Fruit fly (Drosophila melanogaster) whole organism, embryonic: ENCODE data around the gene CG10041.

Experiments
- Blimp-1 ChIP-seq: fragments of 200-800 bp; sonication (Bioruptor generic); optimal IDR thresholded peaks from 3 replicates; lab custom pipeline; 2018; ENCODE audit warnings: missing biosample characterization, missing genetic modification characterization, mild to moderate bottlenecking, moderate library complexity, missing genetic modification reagents
- CG15514 ChIP-seq: fragments of 200-800 bp; sonication (Bioruptor generic); optimal IDR thresholded peaks from 3 replicates; lab custom pipeline; 2017; ENCODE audit warnings: missing biosample characterization, missing genetic modification characterization, mild to moderate bottlenecking, moderate library complexity, missing genetic modification reagents
- CG4730 ChIP-seq: fragments of 200-800 bp; sonication (Bioruptor generic); IDR thresholded peaks from 2 replicates; pipeline ENCODE4 v1.3.6; 2022; ENCODE audit warnings: missing biosample characterization, missing genetic modification characterization
- CG7556 ChIP-seq: fragments of 200-800 bp; sonication (Bioruptor generic); optimal IDR thresholded peaks from 2 replicates; lab custom pipeline; 2017; ENCODE audit warnings: missing biosample characterization, mild to moderate bottlenecking, missing genetic modification characterization
- Dfd ChIP-seq, 2 experiments: fragments of >200 bp; optimal IDR thresholded peaks; 2 replicates each; lab custom pipeline; 2017; ENCODE audit warnings: missing biosample characterization in 2 of 2, missing genetic modification characterization in 2 of 2
- H15 ChIP-seq: fragments of 200-800 bp; sonication (Bioruptor generic); IDR thresholded peaks from 3 replicates; pipeline ENCODE4 v1.3.6; 2022; ENCODE audit warnings: missing biosample characterization, missing genetic modification characterization
- Oli ChIP-seq: fragments of 200-800 bp; sonication (Bioruptor generic); optimal IDR thresholded peaks from 2 replicates; lab custom pipeline; 2018; ENCODE audit warnings: missing biosample characterization, mild to moderate bottlenecking, missing genetic modification characterization, moderate library complexity
- Poxn ChIP-seq: fragments of 200-800 bp; sonication (Bioruptor generic); IDR thresholded peaks from 2 replicates; pipeline ENCODE4 v1.3.6; 2022; ENCODE audit warnings: missing biosample characterization, missing genetic modification characterization
- bbx ChIP-seq: fragments of 200-800 bp; sonication (Bioruptor generic); IDR thresholded peaks from 2 replicates; pipeline ENCODE4 v1.3.6; 2022; ENCODE audit warnings: missing biosample characterization, missing genetic modification characterization; ENCODE audit not compliant: partially characterized antibody
- ewg ChIP-seq: fragments of 200-800 bp; sonication (Bioruptor generic); optimal IDR thresholded peaks from 3 replicates; lab custom pipeline; 2017; ENCODE audit warnings: mild to moderate bottlenecking, missing biosample characterization, missing genetic modification reagents, missing genetic modification characterization
- hb ChIP-seq: fragments of 200-800 bp; sonication (Bioruptor generic); IDR thresholded peaks from 3 replicates; pipeline ENCODE4 v1.3.6; 2022; ENCODE audit warnings: missing biosample characterization, missing genetic modification characterization; ENCODE audit not compliant: partially characterized antibody
- peb ChIP-seq: fragments of 200-800 bp; sonication (Bioruptor generic); IDR thresholded peaks from 2 replicates; pipeline ENCODE4 v1.3.6; 2022; ENCODE audit warnings: missing biosample characterization, missing genetic modification characterization

- TF ChIP-seq Dfd (GFP tag; optimal IDR thresholded peaks at IDR 0.05; lab: Kevin White, UChicago) = no peak
- no peak for TF ChIP-seq CG15514 (GFP tag; lab: Kevin White, UChicago)
- no peak for TF ChIP-seq Blimp-1
- TF ChIP-seq hb (GFP tag; lab: Robert Waterston, UW) = no peak
- no peak for TF ChIP-seq Poxn (GFP tag; lab: Robert Waterston, UW)
- no peak for TF ChIP-seq Oli
- no peak for TF ChIP-seq ewg (GFP tag; lab: Kevin White, UChicago)
- no peak for TF ChIP-seq H15 (GFP tag; lab: Robert Waterston, UW)
- no peak for TF ChIP-seq peb
- TF ChIP-seq CG7556 (GFP tag; lab: Kevin White, UChicago) = no peak
- no peak for TF ChIP-seq bbx (GFP tag; lab: Robert Waterston, UW)
- no peak for TF ChIP-seq CG4730
Measured at dm6 chr3R:12384274-12384673, 32.4 kb upstream of the CG10041 start.
